Fruit fly (Drosophila melanogaster) whole organism, embryonic: Measurements from ENCODE around the gene CG17221.

ENCODE experiments used
- BtbVII ChIP-seq: fragments of 200-800 bp; sonication (Bioruptor generic); optimal IDR thresholded peaks from 3 replicates; lab custom pipeline; 2017; ENCODE audit warnings: missing biosample characterization, mild to moderate bottlenecking, missing genetic modification characterization
- CG10267 ChIP-seq: fragments of 200-800 bp; sonication (Bioruptor generic); optimal IDR thresholded peaks from 2 replicates; lab custom pipeline; 2018; ENCODE audit warnings: missing biosample characterization, mild to moderate bottlenecking, missing genetic modification characterization, moderate library complexity
- CG10321 ChIP-seq: fragments of 200-800 bp; sonication (Bioruptor generic); IDR thresholded peaks from 2 replicates; pipeline ENCODE4 v1.3.6; 2022; ENCODE audit warnings: missing biosample characterization, missing genetic modification characterization
- CG10366 ChIP-seq: fragments of 200-800 bp; sonication (Bioruptor generic); IDR thresholded peaks from 2 replicates; pipeline ENCODE4 v1.3.6; 2022; ENCODE audit warnings: missing biosample characterization, missing genetic modification characterization
- CG10462 ChIP-seq: fragments of 200-800 bp; sonication (Bioruptor generic); optimal IDR thresholded peaks from 2 replicates; lab custom pipeline; 2016; ENCODE audit warnings: missing biosample characterization, missing genetic modification characterization
- CG11085 ChIP-seq: fragments of 200-800 bp; sonication (Bioruptor generic); IDR thresholded peaks from 2 replicates; pipeline ENCODE4 v1.3.6; 2022; ENCODE audit warnings: missing biosample characterization, missing genetic modification characterization
- CG11093 ChIP-seq: fragments of 200-800 bp; sonication (Bioruptor generic); IDR thresholded peaks from 3 replicates; pipeline ENCODE4 v1.3.6; 2022; ENCODE audit warnings: missing biosample characterization, missing genetic modification characterization
- CG11560 ChIP-seq: fragments of 200-800 bp; sonication (Bioruptor generic); IDR thresholded peaks from 3 replicates; pipeline ENCODE4 v1.3.6; 2022; ENCODE audit warnings: missing biosample characterization, missing genetic modification characterization
- CG12942 ChIP-seq: fragments of 200-800 bp; sonication (Bioruptor generic); optimal IDR thresholded peaks from 3 replicates; lab custom pipeline; 2016; ENCODE audit warnings: missing biosample characterization, missing genetic modification characterization
- CG13624 ChIP-seq: fragments of 200-800 bp; sonication (Bioruptor generic); optimal IDR thresholded peaks from 2 replicates; lab custom pipeline; 2016; ENCODE audit warnings: missing biosample characterization, missing genetic modification characterization
- CG1529 ChIP-seq: fragments of 200-800 bp; sonication (Bioruptor generic); optimal IDR thresholded peaks from 3 replicates; lab custom pipeline; 2018; ENCODE audit warnings: missing biosample characterization, missing genetic modification characterization
- CG1647 ChIP-seq: fragments of 200-800 bp; sonication (Bioruptor generic); optimal IDR thresholded peaks from 3 replicates; lab custom pipeline; 2016; ENCODE audit warnings: missing biosample characterization, missing genetic modification characterization
- CG18262 ChIP-seq: fragments of 200-800 bp; optimal IDR thresholded peaks from 3 replicates; lab custom pipeline; 2019; ENCODE audit warnings: missing biosample characterization, mild to moderate bottlenecking, missing genetic modification characterization, moderate library complexity
- CG18599 ChIP-seq: fragments of 200-800 bp; sonication (Bioruptor generic); optimal IDR thresholded peaks from 3 replicates; lab custom pipeline; 2017; ENCODE audit warnings: missing biosample characterization, missing genetic modification characterization, mild to moderate bottlenecking, moderate library complexity, missing genetic modification reagents
- CG31441 ChIP-seq: fragments of 200-800 bp; sonication (Bioruptor generic); IDR thresholded peaks from 2 replicates; pipeline ENCODE4 v1.3.6; 2022; ENCODE audit warnings: missing biosample characterization, missing genetic modification characterization
- CG32532 ChIP-seq: fragments of 200-800 bp; sonication (Bioruptor generic); IDR thresholded peaks from 2 replicates; pipeline ENCODE4 v1.3.6; 2022; ENCODE audit warnings: missing biosample characterization, missing genetic modification characterization
- CG32767 ChIP-seq: fragments of 200-800 bp; sonication (Bioruptor generic); IDR thresholded peaks from 2 replicates; pipeline ENCODE4 v1.3.6; 2022; ENCODE audit warnings: missing biosample characterization, missing genetic modification characterization
- CG3838 ChIP-seq: fragments of 200-800 bp; sonication (Bioruptor generic); optimal IDR thresholded peaks from 3 replicates; lab custom pipeline; 2016; ENCODE audit warnings: missing biosample characterization, missing genetic modification characterization
- CG4404 ChIP-seq: fragments of 200-800 bp; sonication (Bioruptor generic); IDR thresholded peaks from 2 replicates; pipeline ENCODE4 v1.3.6; 2022; ENCODE audit warnings: missing biosample characterization, missing genetic modification characterization
- CG4424 ChIP-seq: fragments of 200-800 bp; sonication (Bioruptor generic); optimal IDR thresholded peaks from 3 replicates; lab custom pipeline; 2016; ENCODE audit warnings: missing biosample characterization, missing genetic modification characterization
- CG4854 ChIP-seq: fragments of 200-800 bp; sonication (Bioruptor generic); optimal IDR thresholded peaks from 2 replicates; lab custom pipeline; 2016; ENCODE audit warnings: missing biosample characterization, missing genetic modification characterization, inconsistent platforms
- CG6689 ChIP-seq: fragments of 200-800 bp; sonication (Bioruptor generic); IDR thresholded peaks from 2 replicates; pipeline ENCODE4 v1.3.6; 2022; ENCODE audit warnings: missing biosample characterization, missing genetic modification characterization
- CG6813 ChIP-seq: fragments of 200-800 bp; sonication (Bioruptor generic); optimal IDR thresholded peaks from 2 replicates; lab custom pipeline; 2017; ENCODE audit warnings: missing biosample characterization, missing genetic modification characterization, mild to moderate bottlenecking, moderate library complexity, missing genetic modification reagents
- CG8359 ChIP-seq: fragments of 200-800 bp; sonication (Bioruptor generic); optimal IDR thresholded peaks from 2 replicates; lab custom pipeline; 2017; ENCODE audit warnings: missing biosample characterization, mild to moderate bottlenecking, missing genetic modification characterization, borderline replicate concordance
- CG8924 ChIP-seq: fragments of 200-800 bp; optimal IDR thresholded peaks from 3 replicates; lab custom pipeline; 2019; ENCODE audit warnings: missing biosample characterization, mild to moderate bottlenecking, missing genetic modification characterization, moderate library complexity
- CG9876 ChIP-seq: fragments of 200-800 bp; sonication (Bioruptor generic); optimal IDR thresholded peaks from 2 replicates; lab custom pipeline; 2016; ENCODE audit warnings: missing biosample characterization, missing genetic modification characterization
- Dip2 ChIP-seq: fragments of 200-800 bp; sonication (Bioruptor generic); IDR thresholded peaks from 2 replicates; pipeline ENCODE4 v1.3.6; 2022; ENCODE audit warnings: missing biosample characterization, missing genetic modification characterization
- HHEX ChIP-seq: fragments of 200-800 bp; sonication (Bioruptor generic); optimal IDR thresholded peaks from 3 replicates; lab custom pipeline; 2017; ENCODE audit warnings: missing biosample characterization, mild to moderate bottlenecking, missing genetic modification characterization, missing genetic modification reagents
- HLH3B ChIP-seq: fragments of 200-800 bp; sonication (Bioruptor generic); IDR thresholded peaks from 2 replicates; pipeline ENCODE4 v1.3.6; 2022; ENCODE audit warnings: missing biosample characterization, missing genetic modification characterization
- Hr3 ChIP-seq: fragments of 200-800 bp; sonication (Bioruptor generic); optimal IDR thresholded peaks from 3 replicates; lab custom pipeline; 2016; ENCODE audit warnings: missing biosample characterization, missing genetic modification characterization
- Hsf ChIP-seq: fragments of 200-800 bp; sonication (Bioruptor generic); optimal IDR thresholded peaks from 3 replicates; lab custom pipeline; 2016; ENCODE audit warnings: missing biosample characterization, missing genetic modification characterization
- Oaz ChIP-seq: fragments of 200-800 bp; sonication (Bioruptor generic); IDR thresholded peaks from 2 replicates; pipeline ENCODE4 v1.3.6; 2022; ENCODE audit warnings: missing biosample characterization, missing genetic modification characterization
- Opbp ChIP-seq: fragments of 200-800 bp; sonication (Bioruptor generic); IDR thresholded peaks from 3 replicates; pipeline ENCODE4 v1.3.6; 2022; ENCODE audit warnings: missing biosample characterization, missing genetic modification characterization; ENCODE audit not compliant: partially characterized antibody
- Rfx ChIP-seq: fragments of 200-800 bp; sonication (Bioruptor generic); IDR thresholded peaks from 2 replicates; pipeline ENCODE4 v1.3.6; 2022; ENCODE audit warnings: missing biosample characterization, missing genetic modification characterization
- Sox102F ChIP-seq: fragments of 200-800 bp; sonication (Bioruptor generic); optimal IDR thresholded peaks from 2 replicates; lab custom pipeline; 2018; ENCODE audit warnings: missing biosample characterization, mild to moderate bottlenecking, missing genetic modification characterization, moderate library complexity
- aop ChIP-seq: fragments of 200-800 bp; sonication (Bioruptor generic); IDR thresholded peaks from 2 replicates; pipeline ENCODE4 v1.3.6; 2022; ENCODE audit warnings: missing biosample characterization, missing genetic modification characterization
- chif ChIP-seq, 2 experiments: fragments of 200-800 bp; sonication (Bioruptor generic); optimal IDR thresholded peaks; 3 replicates each; lab custom pipeline; 2016; ENCODE audit warnings: missing biosample characterization in 2 of 2, missing genetic modification characterization in 2 of 2
- disco-r ChIP-seq: fragments of 200-800 bp; sonication (Bioruptor generic); optimal IDR thresholded peaks from 2 replicates; lab custom pipeline; 2016; ENCODE audit warnings: missing biosample characterization, missing genetic modification characterization
- exex ChIP-seq: fragments of 200-800 bp; sonication (Bioruptor generic); optimal IDR thresholded peaks from 4 replicates; lab custom pipeline; 2018; ENCODE audit warnings: missing biosample characterization, mild to moderate bottlenecking, missing genetic modification characterization, moderate library complexity
- hkb ChIP-seq, 2 experiments: fragments of 200-800 bp in 1 of 2; fragments of >200 bp in 1 of 2; sonication (Bioruptor generic) in 1 of 2; IDR thresholded peaks in 1 of 2; optimal IDR thresholded peaks in 1 of 2; 2 replicates each; pipeline versions ENCODE4 v1.3.6 to Lab custom; 2017 to 2022; ENCODE audit warnings: missing biosample characterization in 1 of 2, missing genetic modification characterization in 1 of 2
- insv ChIP-seq, 2 experiments: fragments of 200-800 bp; sonication (Bioruptor generic); optimal IDR thresholded peaks; 3 replicates each; lab custom pipeline; 2016 to 2018; ENCODE audit warnings: missing biosample characterization in 2 of 2, missing genetic modification characterization in 2 of 2
- lbe ChIP-seq: fragments of 200-800 bp; sonication (Bioruptor generic); optimal IDR thresholded peaks from 2 replicates; lab custom pipeline; 2016; ENCODE audit warnings: missing biosample characterization, mild to moderate bottlenecking, missing genetic modification characterization
- org-1 ChIP-seq: fragments of 200-800 bp; sonication (Bioruptor generic); optimal IDR thresholded peaks from 2 replicates; lab custom pipeline; 2017; ENCODE audit warnings: missing biosample characterization, missing genetic modification characterization
- peb ChIP-seq: fragments of 200-800 bp; sonication (Bioruptor generic); IDR thresholded peaks from 2 replicates; pipeline ENCODE4 v1.3.6; 2022; ENCODE audit warnings: missing biosample characterization, missing genetic modification characterization
- run ChIP-seq: fragments of 200-800 bp; sonication (Bioruptor generic); optimal IDR thresholded peaks from 3 replicates; lab custom pipeline; 2018; ENCODE audit warnings: missing biosample characterization, mild to moderate bottlenecking, missing genetic modification characterization
- sd ChIP-seq: fragments of 200-800 bp; sonication (Bioruptor generic); optimal IDR thresholded peaks from 3 replicates; lab custom pipeline; 2018; ENCODE audit warnings: missing biosample characterization, mild to moderate bottlenecking, missing genetic modification characterization, moderate library complexity
- tio ChIP-seq: fragments of 200-800 bp; sonication (Bioruptor generic); optimal IDR thresholded peaks from 2 replicates; lab custom pipeline; 2017; ENCODE audit warnings: missing biosample characterization, missing genetic modification characterization, inconsistent platforms
- twi ChIP-seq: fragments of 200-800 bp; optimal IDR thresholded peaks from 2 replicates; lab custom pipeline; 2019; ENCODE audit warnings: missing biosample characterization, mild to moderate bottlenecking, missing genetic modification characterization, moderate library complexity
- unc-4 ChIP-seq: fragments of 200-800 bp; sonication (Bioruptor generic); IDR thresholded peaks from 2 replicates; pipeline ENCODE4 v1.3.6; 2022; ENCODE audit warnings: missing biosample characterization, missing genetic modification characterization; ENCODE audit not compliant: partially characterized antibody
- unpg ChIP-seq: fragments of 200-800 bp; sonication (Bioruptor generic); optimal IDR thresholded peaks from 3 replicates; lab custom pipeline; 2018; ENCODE audit warnings: missing biosample characterization, mild to moderate bottlenecking, missing genetic modification characterization, moderate library complexity
- wdn ChIP-seq: fragments of 200-800 bp; sonication (Bioruptor generic); IDR thresholded peaks from 2 replicates; pipeline ENCODE4 v1.3.6; 2022; ENCODE audit warnings: missing biosample characterization, missing genetic modification characterization

CG17221 gene

dm6 chr2L:2992664-2993174, 47.1 kb upstream of the CG17221 start, which contains the start of the genes okr and CG3558 (continued):
- TF ChIP-seq CG8359 (GFP tag; lab: Kevin White, UChicago), result no peak
- TF ChIP-seq CG9876 (GFP tag; lab: Kevin White, UChicago), result no peak
- no peak for TF ChIP-seq org-1 (GFP tag; lab: Kevin White, UChicago)
- no peak for TF ChIP-seq CG31441
- TF ChIP-seq CG18599 (GFP tag; lab: Kevin White, UChicago), result no peak
- no peak for TF ChIP-seq CG11093 (GFP tag; lab: Robert Waterston, UW)
- TF ChIP-seq CG32767, result no peak
- TF ChIP-seq Opbp, result peak; percentile 69; the same call in 2 of the 3 replicates
- no peak for TF ChIP-seq peb (GFP tag; lab: Robert Waterston, UW)
- no peak for TF ChIP-seq HLH3B (GFP tag; lab: Robert Waterston, UW)
- TF ChIP-seq CG4854 (GFP tag; lab: Kevin White, UChicago), result no peak
- TF ChIP-seq lbe (GFP tag; lab: Kevin White, UChicago), result no peak
- no peak for TF ChIP-seq CG11560
- no peak for TF ChIP-seq Rfx (GFP tag; lab: Robert Waterston, UW)
- no peak for TF ChIP-seq CG10366 (GFP tag; lab: Robert Waterston, UW)
- TF ChIP-seq Dip2, result no peak
- no peak for TF ChIP-seq CG10321 (GFP tag; lab: Robert Waterston, UW)
- no peak for TF ChIP-seq CG1529
- no peak for TF ChIP-seq disco-r
- no peak for TF ChIP-seq CG12942
- no peak for TF ChIP-seq CG10462 (GFP tag; lab: Kevin White, UChicago)
- peak; percentile 19 for TF ChIP-seq CG1647
- TF ChIP-seq CG3838 (GFP tag; lab: Kevin White, UChicago), result no peak
- TF ChIP-seq sd, result no peak
- TF ChIP-seq unc-4, result peak; percentile 91
- no peak for TF ChIP-seq insv (GFP tag; optimal IDR thresholded peaks at IDR 0.05; lab: Kevin White, UChicago)
- TF ChIP-seq unpg (GFP tag; lab: Kevin White, UChicago), result no peak
- TF ChIP-seq CG4404 (GFP tag; lab: Robert Waterston, UW), result no peak
- no peak for TF ChIP-seq aop (GFP tag; lab: Robert Waterston, UW)
- TF ChIP-seq Hr3 (GFP tag; lab: Kevin White, UChicago), result no peak
- TF ChIP-seq HHEX (GFP tag; lab: Kevin White, UChicago), result no peak
- peak; percentile 1 for TF ChIP-seq CG18262 (tag; lab: Kevin White, UChicago)
- no peak for TF ChIP-seq Sox102F (GFP tag; lab: Kevin White, UChicago)
- TF ChIP-seq CG32532 (GFP tag; lab: Robert Waterston, UW), result no peak; the same call in 1 of the 2 replicates
- no peak for TF ChIP-seq Oaz (GFP tag; lab: Robert Waterston, UW)
- no peak for TF ChIP-seq CG11085 (GFP tag; lab: Robert Waterston, UW)
- TF ChIP-seq chif (GFP tag; optimal IDR thresholded peaks at IDR 0.05; lab: Kevin White, UChicago), result no peak
- TF ChIP-seq CG6813 (GFP tag; lab: Kevin White, UChicago), result no peak
- peak; percentile 54 for TF ChIP-seq CG10267 (tag; lab: Kevin White, UChicago)
- no peak for TF ChIP-seq CG13624
- TF ChIP-seq Hsf (GFP tag; lab: Kevin White, UChicago), result no peak
- TF ChIP-seq exex, result no peak
- no peak for TF ChIP-seq tio
- TF ChIP-seq wdn (GFP tag; lab: Robert Waterston, UW), result no peak
- TF ChIP-seq BtbVII (GFP tag; lab: Kevin White, UChicago), result no peak
- peak; percentile 24 for TF ChIP-seq CG8924 (tag; lab: Kevin White, UChicago)
- no peak for TF ChIP-seq hkb (optimal IDR thresholded peaks at IDR 0.05; lab: Kevin White, UChicago)
- TF ChIP-seq hkb (GFP tag; IDR thresholded peaks at IDR 0.05; lab: Robert Waterston, UW), result no peak
- TF ChIP-seq twi (tag; lab: Kevin White, UChicago), result no peak
- TF ChIP-seq run (tag; lab: Kevin White, UChicago), result no peak
- TF ChIP-seq CG6689 (GFP tag; lab: Robert Waterston, UW), result no peak
- no peak for TF ChIP-seq CG4424 (GFP tag; lab: Kevin White, UChicago)
